Worm (Caenorhabditis elegans) whole organism, L2 larva: ENCODE results near the gene B0024.15.

ENCODE experiments used
- F13H6.1 ChIP-seq: sonication (generic microtip); optimal IDR thresholded peaks from 2 replicates; lab custom pipeline; 2016; ENCODE audit warnings: missing genetic modification characterization, missing compliant biosample characterization
- R02D3.7 ChIP-seq: fragments of 150-350 bp; optimal IDR thresholded peaks from 2 replicates; lab custom pipeline; 2014; ENCODE audit warnings: missing biosample characterization, missing genetic modification characterization
- Y55F3AM.14 ChIP-seq: fragments of 200-800 bp; sonication (Bioruptor generic); optimal IDR thresholded peaks from 2 replicates; lab custom pipeline; 2018; ENCODE audit warnings: mild to moderate bottlenecking, missing genetic modification characterization, missing compliant biosample characterization
- ZK546.5 ChIP-seq: sonication (generic microtip); optimal IDR thresholded peaks from 2 replicates; lab custom pipeline; 2017; ENCODE audit warnings: missing biosample characterization, missing genetic modification characterization
- aly-2 ChIP-seq: fragments of 150-350 bp; optimal IDR thresholded peaks from 2 replicates; lab custom pipeline; 2014; ENCODE audit warnings: missing biosample characterization, missing genetic modification characterization
- ceh-16 ChIP-seq: fragments of 150-350 bp; optimal IDR thresholded peaks from 2 replicates; lab custom pipeline; 2014; ENCODE audit warnings: missing biosample characterization, missing genetic modification characterization
- ceh-82 ChIP-seq: fragments of 150-350 bp; optimal IDR thresholded peaks from 2 replicates; lab custom pipeline; 2014; ENCODE audit warnings: missing biosample characterization, missing genetic modification characterization
- crh-2 ChIP-seq: sonication (generic microtip); optimal IDR thresholded peaks from 2 replicates; lab custom pipeline; 2017; ENCODE audit warnings: missing biosample characterization, missing genetic modification characterization
- egl-27 ChIP-seq: sonication (generic microtip); optimal IDR thresholded peaks from 3 replicates; lab custom pipeline; 2017; ENCODE audit warnings: missing biosample characterization, missing genetic modification reagents, missing genetic modification characterization
- elt-1 ChIP-seq: fragments of 150-350 bp; optimal IDR thresholded peaks from 2 replicates; lab custom pipeline; 2014; ENCODE audit warnings: missing biosample characterization, missing genetic modification characterization
- fos-1 ChIP-seq: fragments of 150-350 bp; optimal IDR thresholded peaks from 2 replicates; lab custom pipeline; 2014; ENCODE audit warnings: missing biosample characterization, missing genetic modification characterization
- gmeb-1 ChIP-seq: fragments of 150-350 bp; optimal IDR thresholded peaks from 2 replicates; lab custom pipeline; 2014; ENCODE audit warnings: missing biosample characterization, missing genetic modification characterization
- lsy-2 ChIP-seq, 2 experiments: fragments of 150-350 bp in 1 of 2; sonication (generic microtip) in 1 of 2; optimal IDR thresholded peaks; 2 replicates each; lab custom pipeline; 2014 to 2017; ENCODE audit warnings: missing biosample characterization in 2 of 2, missing genetic modification characterization in 2 of 2
- mbf-1 ChIP-seq: sonication (generic microtip); optimal IDR thresholded peaks from 2 replicates; lab custom pipeline; 2017; ENCODE audit warnings: missing biosample characterization, missing genetic modification characterization
- mdl-1 ChIP-seq, 2 experiments: fragments of 150-350 bp in 1 of 2; sonication (generic microtip) in 1 of 2; optimal IDR thresholded peaks; 2 replicates each; lab custom pipeline; 2017; ENCODE audit warnings: missing biosample characterization in 2 of 2, missing genetic modification characterization in 2 of 2
- nhr-10 ChIP-seq: sonication (generic microtip); optimal IDR thresholded peaks from 2 replicates; lab custom pipeline; 2017; ENCODE audit warnings: missing biosample characterization, missing genetic modification characterization
- nhr-11 ChIP-seq: fragments of 150-350 bp; optimal IDR thresholded peaks from 2 replicates; lab custom pipeline; 2014; ENCODE audit warnings: missing biosample characterization, missing genetic modification characterization
- nhr-12 ChIP-seq: fragments of 150-350 bp; optimal IDR thresholded peaks from 2 replicates; lab custom pipeline; 2014; ENCODE audit warnings: missing biosample characterization, missing genetic modification characterization
- nhr-21 ChIP-seq: fragments of 150-350 bp; optimal IDR thresholded peaks from 2 replicates; lab custom pipeline; 2014; ENCODE audit warnings: missing biosample characterization, missing genetic modification characterization
- nhr-23 ChIP-seq: fragments of 150-350 bp; optimal IDR thresholded peaks from 2 replicates; lab custom pipeline; 2014; ENCODE audit warnings: missing biosample characterization, missing genetic modification reagents, missing genetic modification characterization
- nhr-237 ChIP-seq: fragments of 150-350 bp; optimal IDR thresholded peaks from 2 replicates; lab custom pipeline; 2014; ENCODE audit warnings: missing biosample characterization, missing genetic modification characterization
- nhr-25 ChIP-seq: fragments of 150-350 bp; sonication (generic microtip); optimal IDR thresholded peaks from 3 replicates; lab custom pipeline; 2014; ENCODE audit warnings: missing biosample characterization, missing genetic modification characterization
- nhr-6 ChIP-seq: fragments of 150-350 bp; optimal IDR thresholded peaks from 2 replicates; lab custom pipeline; 2014; ENCODE audit warnings: missing biosample characterization, missing genetic modification characterization
- skn-1 ChIP-seq: sonication (generic microtip); optimal IDR thresholded peaks from 2 replicates; lab custom pipeline; 2017; ENCODE audit warnings: missing biosample characterization, missing genetic modification characterization
- sma-3 ChIP-seq: sonication (generic microtip); optimal IDR thresholded peaks from 2 replicates; lab custom pipeline; 2016; ENCODE audit warnings: missing genetic modification reagents, missing genetic modification characterization, missing compliant biosample characterization
- sma-9 ChIP-seq, 2 experiments: fragments of 150-350 bp in 1 of 2; sonication (generic microtip) in 1 of 2; optimal IDR thresholded peaks; 2 replicates each; lab custom pipeline; 2014 to 2016; ENCODE audit warnings: missing genetic modification characterization in 2 of 2, mild to moderate bottlenecking in 1 of 2, missing biosample characterization in 1 of 2, missing compliant biosample characterization in 1 of 2, missing genetic modification reagents in 1 of 2, moderate library complexity in 1 of 2
- snpc-4 ChIP-seq: fragments of 150-350 bp; optimal IDR thresholded peaks from 2 replicates; lab custom pipeline; 2014; ENCODE audit warnings: missing biosample characterization, missing genetic modification characterization
- unc-55 ChIP-seq: fragments of 150-350 bp; sonication (generic microtip); optimal IDR thresholded peaks from 3 replicates; lab custom pipeline; 2014; ENCODE audit warnings: missing biosample characterization, missing genetic modification reagents, missing genetic modification characterization
- unc-62 ChIP-seq: fragments of 150-350 bp; optimal IDR thresholded peaks from 2 replicates; lab custom pipeline; 2014; ENCODE audit warnings: missing biosample characterization, missing genetic modification reagents, missing genetic modification characterization
- zag-1 ChIP-seq: fragments of 150-350 bp; optimal IDR thresholded peaks from 2 replicates; lab custom pipeline; 2014; ENCODE audit warnings: missing biosample characterization, missing genetic modification characterization
- ztf-11 ChIP-seq: sonication (generic microtip); optimal IDR thresholded peaks from 2 replicates; lab custom pipeline; 2017; ENCODE audit warnings: missing biosample characterization, missing genetic modification characterization
- ztf-4 ChIP-seq: fragments of 150-350 bp; optimal IDR thresholded peaks from 2 replicates; lab custom pipeline; 2014; ENCODE audit warnings: missing biosample characterization, missing genetic modification characterization

Gene B0024.15

ce11 chrV:10275619-10276018 lies 14.2 kb upstream of the B0024.15 start, which contains the start of gene Y22F5A.11:
Y22F5A.11 (minus strand) TSS chrV:10275646.
- TF ChIP-seq mbf-1 (tag; lab: Kevin White, UChicago): no peak
- no peak for TF ChIP-seq aly-2 (tag; lab: Kevin White, UChicago)
- no peak for TF ChIP-seq nhr-21
- no peak for TF ChIP-seq zag-1 (tag; lab: Kevin White, UChicago)
- no peak for TF ChIP-seq ZK546.5 (tag; lab: Kevin White, UChicago)
- no peak for TF ChIP-seq nhr-10 (tag; lab: Kevin White, UChicago)
- TF ChIP-seq ztf-11 (tag; lab: Kevin White, UChicago): no peak
- peak in 1 of 2 experiments; percentile 22 for TF ChIP-seq lsy-2 (tag; optimal IDR thresholded peaks at IDR 0.05; lab: Kevin White, UChicago)
- peak; percentile 37 for TF ChIP-seq unc-55
- no peak for TF ChIP-seq nhr-23 (tag; lab: Kevin White, UChicago)
- TF ChIP-seq skn-1: no peak
- TF ChIP-seq snpc-4 (tag; lab: Kevin White, UChicago): peak; percentile 51
- TF ChIP-seq sma-3: no peak
- no peak for TF ChIP-seq nhr-25 (tag; lab: Kevin White, UChicago)

ce11 chrV:10276038-10276437 lies 13.8 kb upstream of the B0024.15 start:
- no peak for TF ChIP-seq nhr-6 (tag; lab: Kevin White, UChicago)
- no peak for TF ChIP-seq fos-1 (tag; lab: Kevin White, UChicago)
- no peak for TF ChIP-seq ceh-16
- no peak for TF ChIP-seq sma-9 (GFP tag; optimal IDR thresholded peaks at IDR 0.05; lab: Kevin White, UChicago)
- no peak for TF ChIP-seq sma-9 (tag; optimal IDR thresholded peaks at IDR 0.05; lab: Kevin White, UChicago)
- TF ChIP-seq nhr-11 (tag; lab: Kevin White, UChicago): no peak
- no peak for TF ChIP-seq mdl-1 (tag; optimal IDR thresholded peaks at IDR 0.05; lab: Kevin White, UChicago)
- TF ChIP-seq nhr-25 (tag; lab: Kevin White, UChicago): no peak

ce11 chrV:10277579-10277978 lies 12.3 kb upstream of the B0024.15 start, which contains the start of gene lys-1:
lys-1 (plus strand) TSS chrV:10277904.
- no peak for TF ChIP-seq Y55F3AM.14 (GFP tag; lab: Kevin White, UChicago)
- TF ChIP-seq gmeb-1 (tag; lab: Kevin White, UChicago): no peak
- peak; percentile 35 for TF ChIP-seq sma-9 (GFP tag; optimal IDR thresholded peaks at IDR 0.05; lab: Kevin White, UChicago)
- no peak for TF ChIP-seq sma-9 (tag; optimal IDR thresholded peaks at IDR 0.05; lab: Kevin White, UChicago)
- TF ChIP-seq fos-1 (tag; lab: Kevin White, UChicago): peak; percentile 95
- no peak for TF ChIP-seq ceh-16
- TF ChIP-seq nhr-12 (tag; lab: Kevin White, UChicago): no peak

- TF ChIP-seq gmeb-1 (tag; lab: Kevin White, UChicago) (peak; percentile 47), F13H6.1 (tag; lab: Kevin White, UChicago) (no peak), ceh-82 (tag; lab: Kevin White, UChicago) (no peak), R02D3.7 (tag; lab: Kevin White, UChicago) (no peak), sma-9 (GFP tag; optimal IDR thresholded peaks at IDR 0.05; lab: Kevin White, UChicago) (peak; percentile 24), sma-9 (tag; optimal IDR thresholded peaks at IDR 0.05; lab: Kevin White, UChicago) (no peak), ZK546.5 (tag; lab: Kevin White, UChicago) (no peak), crh-2 (peak; percentile 12), elt-1 (no peak), mdl-1 (tag; optimal IDR thresholded peaks at IDR 0.05; lab: Kevin White, UChicago) (no peak), fos-1 (tag; lab: Kevin White, UChicago) (peak; percentile 70), sma-3 (no peak)
- TF ChIP-seq, all 48 proteins: peak for 4
These were observed 9.7 kb upstream of the B0024.15 start for ce11 chrV:10280112-10280511.

- TF ChIP-seq egl-27 (tag; lab: Kevin White, UChicago) (no peak), sma-9 (GFP tag; optimal IDR thresholded peaks at IDR 0.05; lab: Kevin White, UChicago) (peak; percentile 66), sma-9 (tag; optimal IDR thresholded peaks at IDR 0.05; lab: Kevin White, UChicago) (no peak), ceh-16 (no peak), ztf-4 (tag; lab: Kevin White, UChicago) (no peak), fos-1 (tag; lab: Kevin White, UChicago) (peak; percentile 92), crh-2 (peak; percentile 27), nhr-237 (no peak), unc-62 (GFP tag; lab: Kevin White, UChicago) (no peak)
These were observed 8.5 kb upstream of the B0024.15 start, which contains the start of gene lys-2 for ce11 chrV:10281374-10281773. lys-2 (minus strand) TSS chrV:10281474.
